Fruit fly (Drosophila melanogaster) whole organism, embryonic: Measurements from ENCODE around the gene ghi.

ENCODE experiments used
- Blimp-1 ChIP-seq: fragments of 200-800 bp; sonication (Bioruptor generic); optimal IDR thresholded peaks from 3 replicates; lab custom pipeline; 2018; ENCODE audit warnings: missing biosample characterization, missing genetic modification characterization, mild to moderate bottlenecking, moderate library complexity, missing genetic modification reagents
- BtbVII ChIP-seq: fragments of 200-800 bp; sonication (Bioruptor generic); optimal IDR thresholded peaks from 3 replicates; lab custom pipeline; 2017; ENCODE audit warnings: missing biosample characterization, mild to moderate bottlenecking, missing genetic modification characterization
- CG1024 ChIP-seq: fragments of 200-800 bp; sonication (Bioruptor generic); IDR thresholded peaks from 2 replicates; pipeline ENCODE4 v1.3.6; 2022; ENCODE audit warnings: missing biosample characterization, missing genetic modification characterization
- CG11398 ChIP-seq: fragments of 200-800 bp; sonication (Bioruptor generic); optimal IDR thresholded peaks from 2 replicates; lab custom pipeline; 2016; ENCODE audit warnings: missing biosample characterization, missing genetic modification characterization
- CG11696 ChIP-seq: fragments of 200-800 bp; sonication (Bioruptor generic); IDR thresholded peaks from 2 replicates; pipeline ENCODE4 v1.3.6; 2022; ENCODE audit warnings: missing biosample characterization, missing genetic modification characterization
- CG12391 ChIP-seq: fragments of 200-800 bp; sonication (Bioruptor generic); optimal IDR thresholded peaks from 3 replicates; lab custom pipeline; 2018; ENCODE audit warnings: missing biosample characterization, mild to moderate bottlenecking, missing genetic modification characterization, moderate library complexity
- CG13123 ChIP-seq: fragments of 200-800 bp; sonication (Bioruptor generic); optimal IDR thresholded peaks from 2 replicates; lab custom pipeline; 2016; ENCODE audit warnings: missing biosample characterization, missing genetic modification characterization
- CG1603 ChIP-seq: fragments of 200-800 bp; sonication (Bioruptor generic); optimal IDR thresholded peaks from 2 replicates; lab custom pipeline; 2019; ENCODE audit warnings: missing biosample characterization, mild to moderate bottlenecking, missing genetic modification characterization, moderate library complexity
- CG2202 ChIP-seq: fragments of 200-800 bp; sonication (Bioruptor generic); optimal IDR thresholded peaks from 2 replicates; lab custom pipeline; 2018; ENCODE audit warnings: missing biosample characterization, mild to moderate bottlenecking, missing genetic modification characterization
- CG30431 ChIP-seq: fragments of 200-800 bp; sonication (Bioruptor generic); optimal IDR thresholded peaks from 2 replicates; lab custom pipeline; 2017; ENCODE audit warnings: missing biosample characterization, missing genetic modification characterization
- CG31365 ChIP-seq: fragments of 200-800 bp; sonication (Bioruptor generic); optimal IDR thresholded peaks from 2 replicates; lab custom pipeline; 2018; ENCODE audit warnings: missing biosample characterization, mild to moderate bottlenecking, missing genetic modification characterization
- CG32772 ChIP-seq: fragments of 200-800 bp; sonication (Bioruptor generic); IDR thresholded peaks from 2 replicates; pipeline ENCODE4 v1.3.6; 2022; ENCODE audit warnings: missing biosample characterization, missing genetic modification characterization
- CG4360 ChIP-seq: fragments of 200-800 bp; sonication (Bioruptor generic); IDR thresholded peaks from 2 replicates; pipeline ENCODE4 v1.3.6; 2022; ENCODE audit warnings: missing biosample characterization, missing genetic modification characterization
- CG4707 ChIP-seq: fragments of 200-800 bp; sonication (Bioruptor generic); optimal IDR thresholded peaks from 2 replicates; lab custom pipeline; 2018; ENCODE audit warnings: missing biosample characterization, mild to moderate bottlenecking, missing genetic modification characterization, moderate library complexity
- CG6791 ChIP-seq: fragments of 200-800 bp; sonication (Bioruptor generic); IDR thresholded peaks from 3 replicates; pipeline ENCODE4 v1.3.6; 2022; ENCODE audit warnings: missing biosample characterization, missing genetic modification characterization; ENCODE audit not compliant: partially characterized antibody
- CG6813 ChIP-seq: fragments of 200-800 bp; sonication (Bioruptor generic); optimal IDR thresholded peaks from 2 replicates; lab custom pipeline; 2017; ENCODE audit warnings: missing biosample characterization, missing genetic modification characterization, mild to moderate bottlenecking, moderate library complexity, missing genetic modification reagents
- CG9727 ChIP-seq: fragments of 200-800 bp; sonication (Bioruptor generic); optimal IDR thresholded peaks from 3 replicates; lab custom pipeline; 2017; ENCODE audit warnings: missing biosample characterization, mild to moderate bottlenecking, missing genetic modification characterization
- CTCF ChIP-seq: fragments of 200-800 bp; sonication (Bioruptor generic); optimal IDR thresholded peaks from 2 replicates; lab custom pipeline; 2017; ENCODE audit warnings: missing biosample characterization, mild to moderate bottlenecking, missing genetic modification characterization, moderate library complexity
- Chrac-16 ChIP-seq: fragments of 200-800 bp; sonication (Bioruptor generic); optimal IDR thresholded peaks from 3 replicates; lab custom pipeline; 2016; ENCODE audit warnings: missing biosample characterization, missing genetic modification characterization
- HLH4C ChIP-seq: fragments of 200-800 bp; sonication (Bioruptor generic); IDR thresholded peaks from 3 replicates; pipeline ENCODE4 v1.3.6; 2022; ENCODE audit warnings: missing biosample characterization, missing genetic modification characterization; ENCODE audit not compliant: partially characterized antibody
- Hr78 ChIP-seq, 2 experiments: fragments of 200-800 bp in 1 of 2; fragments of >200 bp in 1 of 2; sonication (Bioruptor generic) in 1 of 2; optimal IDR thresholded peaks; 2 replicates each; lab custom pipeline; 2017 to 2019; ENCODE audit warnings: missing biosample characterization in 2 of 2, missing genetic modification characterization in 2 of 2, mild to moderate bottlenecking in 1 of 2, moderate library complexity in 1 of 2
- Lim3 ChIP-seq: fragments of 200-800 bp; sonication (Bioruptor generic); IDR thresholded peaks from 2 replicates; pipeline ENCODE4 v1.3.6; 2022; ENCODE audit warnings: missing biosample characterization, missing genetic modification characterization
- Oaz ChIP-seq: fragments of 200-800 bp; sonication (Bioruptor generic); IDR thresholded peaks from 2 replicates; pipeline ENCODE4 v1.3.6; 2022; ENCODE audit warnings: missing biosample characterization, missing genetic modification characterization
- Optix ChIP-seq: fragments of 200-800 bp; sonication (Bioruptor generic); IDR thresholded peaks from 3 replicates; pipeline ENCODE4 v1.3.6; 2022; ENCODE audit warnings: missing biosample characterization, missing genetic modification characterization
- PHDP ChIP-seq: fragments of 200-800 bp; sonication (Bioruptor generic); optimal IDR thresholded peaks from 3 replicates; lab custom pipeline; 2018; ENCODE audit warnings: missing biosample characterization, mild to moderate bottlenecking, missing genetic modification characterization, moderate library complexity
- Ravus ChIP-seq: fragments of 200-800 bp; sonication (Bioruptor generic); IDR thresholded peaks from 2 replicates; pipeline ENCODE4 v1.3.6; 2022; ENCODE audit warnings: missing biosample characterization, missing genetic modification characterization
- Sry-β ChIP-seq: fragments of 200-800 bp; sonication (Bioruptor generic); optimal IDR thresholded peaks from 2 replicates; lab custom pipeline; 2018; ENCODE audit warnings: missing biosample characterization, mild to moderate bottlenecking, missing genetic modification characterization, moderate library complexity
- Stat92E ChIP-seq, 3 experiments: fragments of >200 bp in 2 of 3; fragments of 200-800 bp in 1 of 3; sonication (Bioruptor generic) in 1 of 3; optimal IDR thresholded peaks; 2 replicates each; lab custom pipeline; 2017 to 2019; ENCODE audit warnings: missing biosample characterization in 3 of 3, missing genetic modification characterization in 3 of 3, mild to moderate bottlenecking in 1 of 3, moderate library complexity in 1 of 3
- Taf1 ChIP-seq: fragments of 200-800 bp; sonication (Bioruptor generic); IDR thresholded peaks from 2 replicates; pipeline ENCODE4 v1.3.6; 2022; ENCODE audit warnings: missing biosample characterization, missing genetic modification characterization
- Usf ChIP-seq: fragments of 200-800 bp; sonication (Bioruptor generic); optimal IDR thresholded peaks from 2 replicates; lab custom pipeline; 2017; ENCODE audit warnings: missing genotype, missing biosample characterization, missing genetic modification characterization
- Xbp1 ChIP-seq: fragments of 200-800 bp; sonication (Bioruptor generic); optimal IDR thresholded peaks from 3 replicates; lab custom pipeline; 2016; ENCODE audit warnings: missing biosample characterization, mild to moderate bottlenecking, missing genetic modification characterization
- ara ChIP-seq: fragments of 200-800 bp; sonication (Bioruptor generic); IDR thresholded peaks from 2 replicates; pipeline ENCODE4 v1.3.6; 2022; ENCODE audit warnings: missing biosample characterization, missing genetic modification characterization
- chif ChIP-seq, 2 experiments: fragments of 200-800 bp; sonication (Bioruptor generic); optimal IDR thresholded peaks; 3 replicates each; lab custom pipeline; 2016; ENCODE audit warnings: missing biosample characterization in 2 of 2, missing genetic modification characterization in 2 of 2
- ewg ChIP-seq: fragments of 200-800 bp; sonication (Bioruptor generic); optimal IDR thresholded peaks from 3 replicates; lab custom pipeline; 2017; ENCODE audit warnings: mild to moderate bottlenecking, missing biosample characterization, missing genetic modification reagents, missing genetic modification characterization
- eyg ChIP-seq: fragments of 200-800 bp; sonication (Bioruptor generic); optimal IDR thresholded peaks from 3 replicates; lab custom pipeline; 2016; ENCODE audit warnings: missing biosample characterization, missing genetic modification characterization
- fd64A ChIP-seq: fragments of 200-800 bp; sonication (Bioruptor generic); optimal IDR thresholded peaks from 3 replicates; lab custom pipeline; 2018; ENCODE audit warnings: missing biosample characterization, mild to moderate bottlenecking, missing genetic modification characterization
- gfzf ChIP-seq: fragments of 200-800 bp; sonication (Bioruptor generic); optimal IDR thresholded peaks from 2 replicates; lab custom pipeline; 2016; ENCODE audit warnings: missing biosample characterization, mild to moderate bottlenecking, missing genetic modification characterization, moderate library complexity
- her ChIP-seq: fragments of 200-800 bp; sonication (Bioruptor generic); optimal IDR thresholded peaks from 2 replicates; lab custom pipeline; 2016; ENCODE audit warnings: missing biosample characterization, missing genetic modification characterization
- oc ChIP-seq: fragments of 200-800 bp; sonication (Bioruptor generic); optimal IDR thresholded peaks from 2 replicates; lab custom pipeline; 2018; ENCODE audit warnings: missing biosample characterization, mild to moderate bottlenecking, missing genetic modification characterization, moderate library complexity
- shn ChIP-seq: fragments of 200-800 bp; sonication (Bioruptor generic); optimal IDR thresholded peaks from 3 replicates; lab custom pipeline; 2016; ENCODE audit warnings: missing biosample characterization, missing genetic modification characterization
- sim ChIP-seq: fragments of 200-800 bp; sonication (Bioruptor generic); IDR thresholded peaks from 2 replicates; pipeline ENCODE4 v1.3.6; 2022; ENCODE audit warnings: missing biosample characterization, missing genetic modification characterization
- slou ChIP-seq: fragments of 200-800 bp; sonication (Bioruptor generic); optimal IDR thresholded peaks from 3 replicates; lab custom pipeline; 2016; ENCODE audit warnings: missing biosample characterization, missing genetic modification characterization
- tio ChIP-seq: fragments of 200-800 bp; sonication (Bioruptor generic); optimal IDR thresholded peaks from 2 replicates; lab custom pipeline; 2017; ENCODE audit warnings: missing biosample characterization, missing genetic modification characterization, inconsistent platforms
- ttk ChIP-seq: fragments of 200-800 bp; sonication (Bioruptor generic); IDR thresholded peaks from 2 replicates; pipeline ENCODE4 v2.1.2; 2022; ENCODE audit warnings: missing biosample characterization, missing genetic modification characterization
- wek ChIP-seq: fragments of 200-800 bp; sonication (Bioruptor generic); optimal IDR thresholded peaks from 3 replicates; lab custom pipeline; 2018; ENCODE audit warnings: missing biosample characterization, mild to moderate bottlenecking, missing genetic modification characterization, moderate library complexity
- zen2 ChIP-seq: fragments of 200-800 bp; sonication (Bioruptor generic); IDR thresholded peaks from 3 replicates; pipeline ENCODE4 v1.3.6; 2022; ENCODE audit warnings: missing biosample characterization, missing genetic modification characterization; ENCODE audit not compliant: partially characterized antibody
- zfh1 ChIP-seq: fragments of 200-800 bp; sonication (Bioruptor generic); IDR thresholded peaks from 3 replicates; pipeline ENCODE4 v1.3.6; 2022; ENCODE audit warnings: missing biosample characterization, missing genetic modification characterization
- zfh2 ChIP-seq: fragments of 200-800 bp; sonication (Bioruptor generic); optimal IDR thresholded peaks from 2 replicates; lab custom pipeline; 2016; ENCODE audit warnings: missing biosample characterization, missing genetic modification characterization

The ghi gene

DNA sequence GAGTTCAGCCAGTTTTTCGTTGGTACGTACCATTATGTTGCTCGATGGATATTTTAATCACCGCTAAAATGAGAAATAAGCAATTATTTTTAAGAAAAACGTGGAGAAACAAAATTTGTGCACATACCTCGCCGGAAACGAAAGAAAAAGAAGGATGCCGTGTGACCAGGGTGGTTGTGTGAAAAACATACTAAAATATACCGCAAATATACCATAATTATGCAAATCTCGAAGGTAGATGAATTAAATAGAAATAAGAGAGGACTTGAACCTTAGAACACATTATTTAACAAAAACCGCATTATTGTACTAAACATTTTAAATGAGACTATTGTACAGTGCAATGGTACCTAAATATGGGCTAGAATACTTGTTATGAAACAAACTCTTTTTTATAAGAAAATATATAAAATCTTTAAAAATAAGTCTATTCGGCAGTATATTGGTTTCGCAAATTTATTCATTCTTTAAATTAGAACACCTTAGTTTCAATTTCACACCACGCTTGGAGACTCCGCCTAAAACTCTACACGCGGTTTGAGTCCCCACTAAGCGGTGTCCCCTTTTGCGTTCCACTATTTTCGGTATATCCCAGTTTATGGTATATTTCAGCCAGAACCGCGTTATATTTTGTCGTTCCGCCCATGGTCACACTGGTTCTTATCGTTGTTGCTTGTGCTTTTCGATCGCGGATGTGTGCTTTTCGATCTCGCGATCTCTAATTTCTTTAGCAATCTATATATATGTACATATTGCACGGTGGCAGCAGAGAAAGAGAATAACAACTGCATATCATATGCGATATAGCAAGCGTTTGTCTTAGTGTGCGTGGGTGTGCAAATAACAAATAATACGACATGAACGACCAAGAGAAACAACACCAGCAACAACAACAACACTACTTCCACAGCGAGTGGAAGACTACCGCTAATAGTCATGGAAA is 21.7 kb upstream of the ghi start, which contains the start of the genes RpS17 and MTF-1 (continued):
- no peak for TF ChIP-seq CG6791
- no peak for TF ChIP-seq zen2
- TF ChIP-seq Usf, result peak; percentile 1
- peak; percentile 62 for TF ChIP-seq CG11398 (GFP tag; lab: Kevin White, UChicago)
- peak; percentile 66 for TF ChIP-seq PHDP
- peak; percentile 68; the same call in 2 of the 3 replicates for TF ChIP-seq zfh1 (GFP tag; lab: Robert Waterston, UW)
- TF ChIP-seq CG1603 (tag; lab: Kevin White, UChicago), result peak; percentile 50
- TF ChIP-seq chif (GFP tag; optimal IDR thresholded peaks at IDR 0.05; lab: Kevin White, UChicago), result peak in 1 of 2 experiments; percentile 24
- peak; percentile 47 for TF ChIP-seq tio (GFP tag; lab: Kevin White, UChicago)
- peak; percentile 29 for TF ChIP-seq zfh2 (GFP tag; lab: Kevin White, UChicago)
- peak; percentile 12 for TF ChIP-seq CG30431 (GFP tag; lab: Kevin White, UChicago)
- TF ChIP-seq BtbVII, result peak; percentile 60
- TF ChIP-seq CG11696, result peak; percentile 9; the same call in 1 of the 2 replicates
- no peak for TF ChIP-seq her
- no peak for TF ChIP-seq Taf1 (GFP tag; lab: Robert Waterston, UW)
- peak; percentile 94 for TF ChIP-seq gfzf (GFP tag; lab: Kevin White, UChicago)
- no peak for TF ChIP-seq ara (GFP tag; lab: Robert Waterston, UW)
- TF ChIP-seq Xbp1 (GFP tag; lab: Kevin White, UChicago), result peak; percentile 41
- no peak for TF ChIP-seq Chrac-16 (GFP tag; lab: Kevin White, UChicago)
- peak; percentile 43 for TF ChIP-seq CG2202 (tag; lab: Kevin White, UChicago)
- TF ChIP-seq sim (GFP tag; lab: Robert Waterston, UW), result 0 out of 2 replicates have a peak, but pooled peaks have one; percentile 16
- no peak for TF ChIP-seq Ravus
- TF ChIP-seq eyg, result no peak
- peak; percentile 79 for TF ChIP-seq CG9727
- peak; percentile 61 for TF ChIP-seq CG1024 (GFP tag; lab: Robert Waterston, UW)
- peak in 1 of 3 experiments; percentile 30 for TF ChIP-seq Stat92E (GFP tag; optimal IDR thresholded peaks at IDR 0.05; lab: Kevin White, UChicago)
- peak; percentile 87 for TF ChIP-seq CG4360 (GFP tag; lab: Robert Waterston, UW)
- TF ChIP-seq Oaz (GFP tag; lab: Robert Waterston, UW), result no peak
- no peak for TF ChIP-seq CG6813
- no peak for TF ChIP-seq oc (tag; lab: Kevin White, UChicago)
- TF ChIP-seq CTCF (GFP tag; lab: Kevin White, UChicago), result peak; percentile 62
- TF ChIP-seq CG4707, result peak; percentile 69
- peak; percentile 21 for TF ChIP-seq fd64A (GFP tag; lab: Kevin White, UChicago)
- TF ChIP-seq CG32772 (GFP tag; lab: Robert Waterston, UW), result no peak
- no peak for TF ChIP-seq Sry-β (GFP tag; lab: Kevin White, UChicago)
- no peak for TF ChIP-seq Hr78 (GFP tag; optimal IDR thresholded peaks at IDR 0.05; lab: Kevin White, UChicago)
- TF ChIP-seq Optix (GFP tag; lab: Robert Waterston, UW), result 0 out of 3 replicates have a peak, but pooled peaks have one; percentile 35
- TF ChIP-seq HLH4C (GFP tag; lab: Robert Waterston, UW), result no peak
- peak; percentile 25 for TF ChIP-seq CG31365 (tag; lab: Kevin White, UChicago)
- peak; percentile 44 for TF ChIP-seq CG12391
- no peak for TF ChIP-seq Lim3
- TF ChIP-seq CG13123 (GFP tag; lab: Kevin White, UChicago), result peak; percentile 24
- peak; percentile 98 for TF ChIP-seq wek (GFP tag; lab: Kevin White, UChicago)
- TF ChIP-seq shn (GFP tag; lab: Kevin White, UChicago), result peak; percentile 2
- no peak for TF ChIP-seq ewg (GFP tag; lab: Kevin White, UChicago)
- TF ChIP-seq slou (GFP tag; lab: Kevin White, UChicago), result peak; percentile 53
- peak; percentile 30 for TF ChIP-seq ttk
- no peak for TF ChIP-seq Blimp-1 (GFP tag; lab: Kevin White, UChicago)
